Worm (Caenorhabditis elegans): ENCODE measurements around the gene smf-2.

DNA sequence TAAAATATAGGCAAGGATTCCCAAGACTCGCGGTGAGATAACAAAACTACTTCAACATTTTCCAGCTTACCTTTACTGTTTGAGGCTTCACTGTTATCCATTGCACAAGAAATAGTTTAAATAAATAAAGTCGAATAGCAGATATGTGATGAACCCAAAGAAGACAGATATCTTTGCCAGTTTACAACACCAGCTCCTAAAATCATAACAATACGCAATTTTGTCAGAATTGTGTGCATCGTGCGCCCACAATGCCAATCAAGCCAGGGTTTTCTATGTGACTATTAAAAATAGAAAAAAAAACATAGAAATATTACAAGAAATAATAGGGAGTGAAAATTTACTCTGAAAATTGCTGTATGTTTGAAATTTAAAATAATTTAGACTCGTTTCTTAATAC lies 35.8 kb downstream of the smf-2 start, which contains the start of gene F38B6.8:
- no peak for TF ChIP-seq cog-1 (tag; optimal IDR thresholded peaks at IDR 0.05)
- no peak for TF ChIP-seq T22C8.4 (GFP tag; IDR thresholded peaks at IDR 0.05)
- no peak for TF ChIP-seq klf-2 (GFP tag; conservative IDR thresholded peaks at IDR 0.05)
- no peak for TF ChIP-seq flt-1 (GFP tag; IDR thresholded peaks at IDR 0.05)
- TF ChIP-seq ref-1 (GFP tag; conservative IDR thresholded peaks at IDR 0.05) = no peak
- TF ChIP-seq med-1 (GFP tag; optimal IDR thresholded peaks at IDR 0.05; ENCODE audit: insufficient read depth) = no peak
- no peak for TF ChIP-seq tab-1 (GFP tag; IDR thresholded peaks at IDR 0.05)
- TF ChIP-seq ztf-23 (GFP tag; IDR thresholded peaks at IDR 0.05) = no peak
- no peak for TF ChIP-seq ztf-29 (GFP tag; IDR thresholded peaks at IDR 0.05)

Measured in whole organism, midembryonic.